Worm (Caenorhabditis elegans) whole organism, young adult: ENCODE data around the gene K11H3.3.

ENCODE experiments used
- B0336.3 ChIP-seq: fragments of 200-800 bp; sonication (Bioruptor generic); IDR thresholded peaks from 2 replicates; pipeline ENCODE4 v1.3.6; 2022; ENCODE audit warnings: missing genetic modification characterization, missing compliant biosample characterization
- F10E7.11 ChIP-seq: sonication (generic microtip); optimal IDR thresholded peaks from 2 replicates; lab custom pipeline; 2017; ENCODE audit warnings: mild to moderate bottlenecking, missing genetic modification characterization, moderate library complexity, missing compliant biosample characterization
- T07F8.4 ChIP-seq: sonication (generic microtip); optimal IDR thresholded peaks from 2 replicates; lab custom pipeline; 2016; ENCODE audit warnings: mild to moderate bottlenecking, missing genetic modification characterization, moderate library complexity, missing compliant biosample characterization
- Y53G8AR.9 ChIP-seq: fragments of 200-800 bp; sonication (Bioruptor generic); conservative IDR thresholded peaks from 2 replicates; pipeline ENCODE4 v1.3.6; 2022; ENCODE audit warnings: missing genetic modification reagents, missing genetic modification characterization, missing compliant biosample characterization
- Y56A3A.18 ChIP-seq: fragments of 200-800 bp; sonication (Bioruptor generic); IDR thresholded peaks from 2 replicates; pipeline ENCODE4 v1.3.6; 2022; ENCODE audit warnings: missing genetic modification reagents, missing genetic modification characterization, missing compliant biosample characterization
- ZK185.1 ChIP-seq: sonication (generic microtip); optimal IDR thresholded peaks from 2 replicates; lab custom pipeline; 2016; ENCODE audit warnings: mild to moderate bottlenecking, missing genetic modification characterization, missing compliant biosample characterization; ENCODE audit not compliant: poor library complexity, severe bottlenecking
- athp-1 ChIP-seq: sonication (generic microtip); optimal IDR thresholded peaks from 2 replicates; lab custom pipeline; 2017; ENCODE audit warnings: mild to moderate bottlenecking, missing genetic modification characterization, missing compliant biosample characterization
- attf-5 ChIP-seq: fragments of 200-800 bp; sonication (Bioruptor generic); optimal IDR thresholded peaks from 2 replicates; lab custom pipeline; 2018; ENCODE audit warnings: mild to moderate bottlenecking, missing genetic modification characterization, missing compliant biosample characterization
- ceh-27 ChIP-seq: fragments of 200-800 bp; sonication (Bioruptor generic); optimal IDR thresholded peaks from 2 replicates; lab custom pipeline; 2018; ENCODE audit warnings: mild to moderate bottlenecking, missing genetic modification characterization, moderate library complexity, missing compliant biosample characterization
- ceh-58 ChIP-seq: fragments of 200-800 bp; sonication (Bioruptor generic); IDR thresholded peaks from 2 replicates; pipeline ENCODE4 v1.3.6; 2022; ENCODE audit warnings: missing genetic modification characterization, missing compliant biosample characterization
- die-1 ChIP-seq: sonication (generic microtip); optimal IDR thresholded peaks from 2 replicates; lab custom pipeline; 2016; ENCODE audit warnings: missing genotype, mild to moderate bottlenecking, missing genetic modification characterization, missing compliant biosample characterization
- efl-1 ChIP-seq: fragments of 150-350 bp; optimal IDR thresholded peaks from 2 replicates; lab custom pipeline; 2014; ENCODE audit warnings: missing biosample characterization, missing genetic modification reagents, missing genetic modification characterization
- egrh-3 ChIP-seq: fragments of 200-800 bp; sonication (Bioruptor generic); IDR thresholded peaks from 2 replicates; pipeline ENCODE4 v1.3.6; 2022; ENCODE audit warnings: missing genetic modification reagents, missing genetic modification characterization, missing compliant biosample characterization
- him-1 ChIP-seq: sonication (generic microtip); optimal IDR thresholded peaks from 2 replicates; lab custom pipeline; 2016; ENCODE audit warnings: missing genotype, missing genetic modification reagents, missing genetic modification characterization, missing compliant biosample characterization
- hlh-26 ChIP-seq: fragments of 200-800 bp; sonication (Bioruptor generic); conservative IDR thresholded peaks from 2 replicates; pipeline ENCODE4 v1.3.6; 2022; ENCODE audit warnings: missing genetic modification reagents, missing genetic modification characterization, missing compliant biosample characterization
- let-526 ChIP-seq: fragments of 200-800 bp; sonication (Bioruptor generic); IDR thresholded peaks from 2 replicates; pipeline ENCODE4 v1.3.6; 2022; ENCODE audit warnings: missing genetic modification reagents, missing genetic modification characterization, missing compliant biosample characterization
- lin-35 ChIP-seq, 3 experiments: fragments of 150-350 bp in 2 of 3; sonication (generic microtip) in 1 of 3; optimal IDR thresholded peaks; 2 replicates each; lab custom pipeline; 2014 to 2018; ENCODE audit warnings: missing biosample characterization in 3 of 3, missing genetic modification characterization in 3 of 3, missing genetic modification reagents in 3 of 3
- madf-6 ChIP-seq: fragments of 200-800 bp; sonication (Bioruptor generic); IDR thresholded peaks from 2 replicates; pipeline ENCODE4 v1.3.6; 2022; ENCODE audit warnings: missing genetic modification reagents, missing genetic modification characterization, missing compliant biosample characterization
- nfya-2 ChIP-seq: fragments of 200-800 bp; sonication (Bioruptor generic); IDR thresholded peaks from 2 replicates; pipeline ENCODE4 v1.3.6; 2022; ENCODE audit warnings: missing genetic modification reagents, missing genetic modification characterization, missing compliant biosample characterization
- nhr-27 ChIP-seq: fragments of 200-800 bp; sonication (Bioruptor generic); optimal IDR thresholded peaks from 2 replicates; lab custom pipeline; 2018; ENCODE audit warnings: mild to moderate bottlenecking, missing genetic modification characterization, moderate library complexity, missing compliant biosample characterization
- nhr-80 ChIP-seq: sonication (generic microtip); optimal IDR thresholded peaks from 2 replicates; lab custom pipeline; 2016; ENCODE audit warnings: missing genetic modification characterization, missing compliant biosample characterization
- pbrm-1 ChIP-seq: fragments of 200-800 bp; sonication (Bioruptor generic); IDR thresholded peaks from 2 replicates; pipeline ENCODE4 v1.3.6; 2022; ENCODE audit warnings: missing genetic modification reagents, missing genetic modification characterization, missing compliant biosample characterization
- repo-1 ChIP-seq: sonication (generic microtip); optimal IDR thresholded peaks from 2 replicates; lab custom pipeline; 2017; ENCODE audit warnings: mild to moderate bottlenecking, missing genetic modification characterization, missing compliant biosample characterization
- rpc-1 ChIP-seq, 2 experiments: fragments of 150-350 bp in 1 of 2; sonication (generic microtip) in 1 of 2; optimal IDR thresholded peaks; 2 replicates each; lab custom pipeline; 2014 to 2018; ENCODE audit warnings: missing biosample characterization in 1 of 2, missing genetic modification characterization in 1 of 2, missing genetic modification reagents in 1 of 2, missing genotype in 1 of 2
- snpc-1.1 ChIP-seq: sonication (generic microtip); optimal IDR thresholded peaks from 2 replicates; lab custom pipeline; 2017; ENCODE audit warnings: missing genetic modification characterization, mild to moderate bottlenecking, missing compliant biosample characterization, antibody characterized with exemption, moderate library complexity, missing genotype, missing genetic modification reagents; ENCODE audit not compliant: insufficient read depth
- somi-1 ChIP-seq: fragments of 200-800 bp; sonication (Bioruptor generic); optimal IDR thresholded peaks from 2 replicates; lab custom pipeline; 2018; ENCODE audit warnings: mild to moderate bottlenecking, missing genetic modification characterization, missing compliant biosample characterization

K11H3.3 gene

DNA sequence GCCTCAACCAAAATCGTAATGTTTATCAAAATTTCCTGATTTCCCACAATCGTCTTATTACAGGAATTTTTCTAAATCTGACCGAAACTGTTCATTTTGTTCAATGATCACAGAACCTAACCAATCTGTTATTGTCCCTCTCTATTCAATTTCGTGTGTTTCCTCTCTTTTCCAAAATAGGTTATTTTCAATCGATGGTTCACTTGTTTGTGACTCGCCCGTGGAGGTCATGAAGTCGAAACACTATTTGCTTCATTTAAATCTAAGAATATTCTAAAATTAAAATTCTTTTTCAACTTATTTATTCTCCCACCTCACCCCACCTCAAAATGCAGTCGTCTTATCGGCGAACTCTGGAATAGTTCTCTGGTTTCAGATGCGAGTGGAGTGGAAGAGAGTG lies 777 bp upstream of the K11H3.3 start:
- TF ChIP-seq hlh-26 (GFP tag; lab: Robert Waterston, UW) = no peak
- peak; percentile 47 for TF ChIP-seq nhr-80 (tag; lab: Kevin White, UChicago)

DNA sequence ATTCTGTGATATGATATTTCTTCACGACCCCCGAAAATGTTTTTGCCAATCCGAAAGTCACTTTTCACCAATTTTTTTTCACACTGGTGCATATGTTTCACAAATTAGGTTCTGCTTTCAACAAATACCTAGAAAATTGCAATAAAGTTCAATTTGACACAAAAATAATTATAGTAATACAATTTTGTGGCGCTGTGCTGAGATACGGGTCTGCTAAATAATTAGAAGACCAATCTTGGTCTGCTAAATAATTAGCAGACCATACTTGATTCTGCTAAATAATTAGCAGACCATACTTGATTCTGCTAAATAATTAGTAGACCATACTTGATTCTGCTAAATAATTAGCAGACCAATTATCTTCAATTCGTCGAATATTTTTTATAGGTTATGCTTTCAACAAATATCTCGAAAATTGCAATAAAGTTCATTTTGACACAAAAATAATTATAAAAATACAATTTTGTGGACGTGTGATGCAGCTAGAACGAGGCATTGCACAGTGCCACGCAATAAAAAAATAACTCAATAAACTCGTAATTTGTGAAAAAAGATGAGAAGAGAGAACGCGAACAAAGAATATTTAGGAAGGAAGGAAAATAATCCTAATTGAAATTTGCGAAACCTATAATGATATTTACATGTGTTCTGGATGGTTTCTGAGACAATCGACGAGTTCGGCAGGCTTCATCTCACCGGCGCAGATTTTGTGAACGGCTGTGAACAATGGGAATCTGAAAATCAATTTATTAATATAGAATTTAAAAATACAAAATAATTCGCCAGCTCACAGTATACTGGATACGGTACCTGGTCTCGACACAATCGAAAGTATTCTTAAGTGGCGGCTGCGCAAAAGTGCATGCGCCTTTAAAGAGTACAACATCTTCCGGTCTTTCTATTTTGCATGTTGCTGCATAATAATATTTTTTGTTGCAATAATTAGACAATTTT lies 2.3 kb downstream of the K11H3.3 start:
- no peak for TF ChIP-seq rpc-1 (optimal IDR thresholded peaks at IDR 0.05; lab: Kevin White, UChicago)
- no peak for TF ChIP-seq rpc-1 (tag; optimal IDR thresholded peaks at IDR 0.05; lab: Kevin White, UChicago)
- no peak for TF ChIP-seq nhr-27
- no peak for TF ChIP-seq F10E7.11 (tag; lab: Kevin White, UChicago)
- TF ChIP-seq efl-1 (GFP tag; lab: Kevin White, UChicago) = no peak
- TF ChIP-seq pbrm-1 = peak; percentile 25; the same call in 1 of the 2 replicates
- no peak for TF ChIP-seq let-526 (GFP tag; lab: Robert Waterston, UW)
- no peak for TF ChIP-seq madf-6 (GFP tag; lab: Robert Waterston, UW)
- TF ChIP-seq somi-1 (GFP tag; lab: Kevin White, UChicago) = peak; percentile 2
- no peak for TF ChIP-seq ceh-27
- TF ChIP-seq him-1 = peak; percentile 98
- peak; percentile 63; the same call in 1 of the 2 replicates for TF ChIP-seq B0336.3 (GFP tag; lab: Robert Waterston, UW)
- TF ChIP-seq hlh-26 (GFP tag; lab: Robert Waterston, UW) = no peak
- TF ChIP-seq snpc-1.1 = no peak
- TF ChIP-seq Y53G8AR.9 (GFP tag; lab: Robert Waterston, UW) = 0 out of 2 replicates have a peak, but pooled peaks have one; percentile 51
- no peak for TF ChIP-seq athp-1 (tag; lab: Kevin White, UChicago)
- peak; percentile 77 for TF ChIP-seq repo-1 (tag; lab: Kevin White, UChicago)
- TF ChIP-seq Y56A3A.18 (GFP tag; lab: Robert Waterston, UW) = peak; percentile 72; the same call in 1 of the 2 replicates
- TF ChIP-seq lin-35 (GFP tag; optimal IDR thresholded peaks at IDR 0.05; lab: Kevin White, UChicago) = peak in 1 of 3 experiments; percentile 2

DNA sequence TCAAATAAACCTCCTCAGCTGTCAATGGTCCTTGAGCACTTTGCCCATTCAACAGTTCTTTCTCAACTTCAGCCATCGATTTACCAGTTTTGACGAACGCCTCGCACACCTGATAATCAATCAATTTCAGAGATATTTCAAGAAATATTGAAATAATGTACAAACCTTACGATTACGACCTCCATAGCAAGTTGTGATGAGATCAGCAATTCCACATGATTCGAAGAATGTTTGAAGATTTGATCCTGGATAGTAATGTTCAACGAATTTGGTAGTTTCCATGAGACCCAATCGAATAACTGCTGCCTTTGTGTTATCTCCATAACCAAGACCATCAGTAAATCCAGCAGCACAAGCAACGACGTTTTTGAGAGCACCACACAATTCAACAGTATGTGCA lies 3.3 kb downstream of the K11H3.3 start:
- no peak for TF ChIP-seq die-1 (tag; lab: Kevin White, UChicago)
- TF ChIP-seq attf-5 (GFP tag; lab: Kevin White, UChicago) = no peak
- TF ChIP-seq ZK185.1 (tag; lab: Kevin White, UChicago) = no peak
- no peak for TF ChIP-seq T07F8.4 (tag; lab: Kevin White, UChicago)
- no peak for TF ChIP-seq nfya-2 (GFP tag; lab: Robert Waterston, UW)

DNA sequence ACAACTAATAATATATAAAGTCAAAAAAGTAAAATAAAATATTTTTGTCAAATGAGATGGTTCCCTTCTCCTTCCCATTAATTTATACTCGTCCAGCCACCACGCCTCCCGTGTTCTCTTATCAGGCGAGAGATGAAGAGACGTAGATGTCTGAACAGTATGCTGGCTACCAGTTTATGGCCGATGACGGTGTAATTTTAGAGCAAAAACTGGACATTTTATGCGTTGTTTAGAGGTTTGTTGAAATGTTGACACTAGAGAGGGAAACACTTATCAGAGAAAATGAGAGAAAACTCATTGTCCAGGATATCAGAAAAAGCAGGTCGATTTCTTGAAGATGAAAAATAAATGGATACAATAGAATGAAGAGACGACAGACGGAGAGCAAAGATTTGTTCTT lies 5.5 kb downstream of the K11H3.3 start:
- no peak for TF ChIP-seq egrh-3 (GFP tag; lab: Robert Waterston, UW)
- TF ChIP-seq ceh-58 (GFP tag; lab: Robert Waterston, UW) = no peak
- TF ChIP-seq nhr-80 (tag; lab: Kevin White, UChicago) = peak; percentile 51

DNA sequence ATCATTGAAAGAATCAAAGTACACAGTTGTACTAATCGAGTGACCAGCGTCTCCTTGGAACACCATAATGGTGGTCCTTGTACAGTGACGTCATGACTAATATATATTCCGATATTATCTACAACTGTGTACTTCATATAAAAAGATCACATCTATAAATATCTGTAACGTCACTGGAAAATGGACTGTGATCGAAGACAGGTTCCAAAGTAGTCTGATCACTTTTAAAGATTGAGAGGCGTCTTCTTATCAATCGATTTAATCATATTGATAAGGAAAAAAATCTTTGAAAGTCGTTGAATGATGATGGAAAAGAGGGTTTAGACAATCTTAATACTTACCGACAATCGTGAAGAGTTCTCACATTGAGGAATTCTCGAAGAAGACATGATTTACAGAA lies 6.4 kb downstream of the K11H3.3 start:
- TF ChIP-seq let-526 (GFP tag; lab: Robert Waterston, UW) = no peak
- peak; percentile 7 for TF ChIP-seq nhr-80 (tag; lab: Kevin White, UChicago)
